Fruit fly (Drosophila melanogaster) S2 (cell line): ENCODE measurements around the gene Obp83b.

Experiments
- CG8478 ChIP-seq: fragments of >200 bp; optimal IDR thresholded peaks from 2 replicates; lab custom pipeline; 2018
- CTCF ChIP-seq, 2 experiments: fragments of >200 bp; optimal IDR thresholded peaks; 2 replicates each; lab custom pipeline; 2018

DNA sequence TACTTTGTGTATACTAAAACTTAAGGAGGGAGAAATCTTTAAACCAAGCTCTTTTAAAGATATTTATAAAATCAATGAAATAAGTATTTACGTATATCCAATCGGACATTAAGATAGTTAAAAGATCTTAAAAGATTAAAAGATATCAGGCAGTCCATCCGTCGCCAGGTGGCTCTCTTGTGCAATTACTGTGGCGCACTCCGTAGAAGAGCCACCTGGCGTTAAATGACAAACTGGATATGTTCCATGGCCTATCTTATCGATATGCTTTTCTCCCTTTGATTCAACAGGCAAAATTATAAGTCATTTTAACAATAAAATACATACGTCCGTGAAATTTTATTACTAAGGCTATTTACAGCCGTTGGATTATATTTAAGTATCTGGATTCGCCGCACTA lies 48.8 kb downstream of the Obp83b start:
- TF ChIP-seq CG8478 (lab: Kevin White, UChicago): no peak
- peak; percentile 56 to 80 for TF ChIP-seq CTCF (optimal IDR thresholded peaks at IDR 0.05; lab: Kevin White, UChicago)
